Worm (Caenorhabditis elegans) whole organism, L2 larva: Measurements from ENCODE around the gene srw-120.

Experiments used
- F13H6.1 ChIP-seq: sonication (generic microtip); optimal IDR thresholded peaks from 2 replicates; lab custom pipeline; 2016; ENCODE audit warnings: missing genetic modification characterization, missing compliant biosample characterization
- ZK546.5 ChIP-seq: sonication (generic microtip); optimal IDR thresholded peaks from 2 replicates; lab custom pipeline; 2017; ENCODE audit warnings: missing biosample characterization, missing genetic modification characterization
- alr-1 ChIP-seq: fragments of 150-350 bp; optimal IDR thresholded peaks from 2 replicates; lab custom pipeline; 2014; ENCODE audit warnings: missing biosample characterization, missing genetic modification characterization
- aly-2 ChIP-seq: fragments of 150-350 bp; optimal IDR thresholded peaks from 2 replicates; lab custom pipeline; 2014; ENCODE audit warnings: missing biosample characterization, missing genetic modification characterization
- ceh-16 ChIP-seq: fragments of 150-350 bp; optimal IDR thresholded peaks from 2 replicates; lab custom pipeline; 2014; ENCODE audit warnings: missing biosample characterization, missing genetic modification characterization
- ceh-82 ChIP-seq: fragments of 150-350 bp; optimal IDR thresholded peaks from 2 replicates; lab custom pipeline; 2014; ENCODE audit warnings: missing biosample characterization, missing genetic modification characterization
- crh-2 ChIP-seq: sonication (generic microtip); optimal IDR thresholded peaks from 2 replicates; lab custom pipeline; 2017; ENCODE audit warnings: missing biosample characterization, missing genetic modification characterization
- dmd-4 ChIP-seq: sonication (generic microtip); optimal IDR thresholded peaks from 2 replicates; lab custom pipeline; 2017; ENCODE audit warnings: missing biosample characterization, missing genetic modification characterization
- egl-27 ChIP-seq: sonication (generic microtip); optimal IDR thresholded peaks from 3 replicates; lab custom pipeline; 2017; ENCODE audit warnings: missing biosample characterization, missing genetic modification reagents, missing genetic modification characterization
- elt-1 ChIP-seq: fragments of 150-350 bp; optimal IDR thresholded peaks from 2 replicates; lab custom pipeline; 2014; ENCODE audit warnings: missing biosample characterization, missing genetic modification characterization
- fos-1 ChIP-seq: fragments of 150-350 bp; optimal IDR thresholded peaks from 2 replicates; lab custom pipeline; 2014; ENCODE audit warnings: missing biosample characterization, missing genetic modification characterization
- gmeb-1 ChIP-seq: fragments of 150-350 bp; optimal IDR thresholded peaks from 2 replicates; lab custom pipeline; 2014; ENCODE audit warnings: missing biosample characterization, missing genetic modification characterization
- lin-11 ChIP-seq: fragments of 150-350 bp; sonication (generic microtip); optimal IDR thresholded peaks from 2 replicates; lab custom pipeline; 2014; ENCODE audit warnings: missing biosample characterization, missing genetic modification characterization, inconsistent platforms, mixed read lengths
- lin-13 ChIP-seq: fragments of 150-350 bp; optimal IDR thresholded peaks from 2 replicates; lab custom pipeline; 2014; ENCODE audit warnings: missing biosample characterization, missing genetic modification reagents, missing genetic modification characterization
- lin-39 ChIP-seq: fragments of 150-350 bp; optimal IDR thresholded peaks from 2 replicates; lab custom pipeline; 2014; ENCODE audit warnings: missing biosample characterization, missing genetic modification reagents, missing genetic modification characterization
- mbf-1 ChIP-seq: sonication (generic microtip); optimal IDR thresholded peaks from 2 replicates; lab custom pipeline; 2017; ENCODE audit warnings: missing biosample characterization, missing genetic modification characterization
- nhr-12 ChIP-seq: fragments of 150-350 bp; optimal IDR thresholded peaks from 2 replicates; lab custom pipeline; 2014; ENCODE audit warnings: missing biosample characterization, missing genetic modification characterization
- nhr-129 ChIP-seq: fragments of 150-350 bp; optimal IDR thresholded peaks from 2 replicates; lab custom pipeline; 2014; ENCODE audit warnings: missing biosample characterization, missing genetic modification characterization
- nhr-21 ChIP-seq: fragments of 150-350 bp; optimal IDR thresholded peaks from 2 replicates; lab custom pipeline; 2014; ENCODE audit warnings: missing biosample characterization, missing genetic modification characterization
- nhr-237 ChIP-seq: fragments of 150-350 bp; optimal IDR thresholded peaks from 2 replicates; lab custom pipeline; 2014; ENCODE audit warnings: missing biosample characterization, missing genetic modification characterization
- nhr-6 ChIP-seq: fragments of 150-350 bp; optimal IDR thresholded peaks from 2 replicates; lab custom pipeline; 2014; ENCODE audit warnings: missing biosample characterization, missing genetic modification characterization
- nhr-77 ChIP-seq: fragments of 150-350 bp; optimal IDR thresholded peaks from 2 replicates; lab custom pipeline; 2014; ENCODE audit warnings: missing biosample characterization, missing genetic modification characterization
- peb-1 ChIP-seq: fragments of 150-350 bp; optimal IDR thresholded peaks from 2 replicates; lab custom pipeline; 2014; ENCODE audit warnings: missing biosample characterization, missing genetic modification characterization
- sem-4 ChIP-seq: fragments of 150-350 bp; optimal IDR thresholded peaks from 2 replicates; lab custom pipeline; 2014; ENCODE audit warnings: missing biosample characterization, missing genetic modification reagents, missing genetic modification characterization
- skn-1 ChIP-seq: sonication (generic microtip); optimal IDR thresholded peaks from 2 replicates; lab custom pipeline; 2017; ENCODE audit warnings: missing biosample characterization, missing genetic modification characterization
- sma-9 ChIP-seq, 2 experiments: fragments of 150-350 bp in 1 of 2; sonication (generic microtip) in 1 of 2; optimal IDR thresholded peaks; 2 replicates each; lab custom pipeline; 2014 to 2016; ENCODE audit warnings: missing genetic modification characterization in 2 of 2, mild to moderate bottlenecking in 1 of 2, missing biosample characterization in 1 of 2, missing compliant biosample characterization in 1 of 2, missing genetic modification reagents in 1 of 2, moderate library complexity in 1 of 2
- snpc-4 ChIP-seq: fragments of 150-350 bp; optimal IDR thresholded peaks from 2 replicates; lab custom pipeline; 2014; ENCODE audit warnings: missing biosample characterization, missing genetic modification characterization
- unc-55 ChIP-seq: fragments of 150-350 bp; sonication (generic microtip); optimal IDR thresholded peaks from 3 replicates; lab custom pipeline; 2014; ENCODE audit warnings: missing biosample characterization, missing genetic modification reagents, missing genetic modification characterization
- unc-62 ChIP-seq: fragments of 150-350 bp; optimal IDR thresholded peaks from 2 replicates; lab custom pipeline; 2014; ENCODE audit warnings: missing biosample characterization, missing genetic modification reagents, missing genetic modification characterization
- zag-1 ChIP-seq: fragments of 150-350 bp; optimal IDR thresholded peaks from 2 replicates; lab custom pipeline; 2014; ENCODE audit warnings: missing biosample characterization, missing genetic modification characterization
- ztf-1 ChIP-seq: fragments of 200-800 bp; sonication (Bioruptor generic); conservative IDR thresholded peaks from 2 replicates; pipeline ENCODE4 v1.3.6; 2022; ENCODE audit warnings: missing genetic modification characterization, missing compliant biosample characterization
- ztf-11 ChIP-seq: sonication (generic microtip); optimal IDR thresholded peaks from 2 replicates; lab custom pipeline; 2017; ENCODE audit warnings: missing biosample characterization, missing genetic modification characterization
- ztf-4 ChIP-seq: fragments of 150-350 bp; optimal IDR thresholded peaks from 2 replicates; lab custom pipeline; 2014; ENCODE audit warnings: missing biosample characterization, missing genetic modification characterization

The srw-120 gene

DNA sequence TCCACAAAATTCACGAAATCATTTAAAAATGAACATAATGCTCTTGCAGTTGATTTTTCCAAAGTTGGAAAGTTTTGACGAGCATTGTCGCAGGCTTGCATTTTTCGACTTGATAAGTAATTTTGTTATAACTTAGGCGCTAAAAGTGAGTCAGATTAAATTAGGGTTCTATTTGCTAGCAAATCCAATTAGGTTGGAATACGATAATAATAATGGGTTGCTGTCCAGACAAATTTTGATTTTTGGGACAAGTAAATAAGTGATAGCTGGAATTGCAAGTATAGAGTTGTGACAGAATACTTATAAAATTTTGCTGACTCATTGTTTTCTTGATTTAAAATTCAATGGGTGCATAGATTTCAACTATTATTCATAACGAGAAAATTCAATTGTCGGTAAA is 10.0 kb upstream of the srw-120 start, which contains the start of gene srw-112:
Gene srw-112, minus strand, starts transcription at position 101 of the 400 bp plus-strand sequence.
- no peak for TF ChIP-seq unc-62
- TF ChIP-seq crh-2 (tag; lab: Kevin White, UChicago) = no peak
- TF ChIP-seq sem-4 = no peak

DNA sequence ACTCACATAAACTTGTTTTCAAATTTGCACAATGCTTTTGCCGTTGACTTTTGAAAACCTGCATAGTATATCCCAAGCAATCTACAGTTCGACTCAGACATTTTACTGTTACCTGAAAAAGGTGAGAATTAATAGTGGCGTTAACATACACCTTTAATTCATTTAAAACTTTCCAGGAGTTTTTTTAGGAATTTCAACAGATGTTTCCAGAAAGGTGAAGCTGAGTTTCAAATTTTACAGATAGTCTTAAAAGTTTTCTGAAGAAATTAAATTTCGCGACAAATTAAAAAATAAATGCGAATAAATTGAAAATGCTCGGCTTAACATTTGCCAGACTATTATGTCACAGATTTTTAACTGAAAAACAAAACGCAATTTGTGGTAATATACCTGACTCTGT is 3.7 kb upstream of the srw-120 start, which contains the start of gene srw-119:
Gene srw-119, minus strand, starts transcription at position 101 of the 400 bp plus-strand sequence.
- no peak for TF ChIP-seq skn-1 (tag; lab: Kevin White, UChicago)
- TF ChIP-seq nhr-12 (tag; lab: Kevin White, UChicago) = no peak
- no peak for TF ChIP-seq unc-55
- no peak for TF ChIP-seq ztf-1 (GFP tag; lab: Robert Waterston, UW)
- no peak for TF ChIP-seq nhr-77
- TF ChIP-seq ZK546.5 = no peak
- TF ChIP-seq nhr-21 (tag; lab: Kevin White, UChicago) = no peak
- no peak for TF ChIP-seq ceh-16 (tag; lab: Kevin White, UChicago)

DNA sequence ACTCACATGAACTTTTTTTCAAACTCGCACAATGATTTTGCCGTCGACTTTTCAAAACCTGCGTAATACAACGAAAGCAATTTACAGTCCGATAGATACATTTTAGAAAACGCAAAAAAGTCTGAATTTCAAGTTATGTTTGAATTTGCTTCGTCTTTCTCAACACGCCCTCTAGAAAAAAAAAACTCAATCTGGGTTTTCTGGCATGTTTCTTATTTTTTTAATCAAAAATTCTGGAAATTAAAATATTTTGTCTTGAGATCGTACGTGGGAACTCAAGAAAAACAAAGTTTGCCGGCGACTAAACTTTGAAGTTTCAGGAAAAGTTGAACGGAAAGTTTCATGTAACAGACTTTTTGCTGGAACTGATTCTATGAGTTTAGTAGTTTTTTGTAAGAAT is 2.2 kb downstream of the srw-120 start, which contains the start of gene srw-115:
Gene srw-115, minus strand, starts transcription at position 101 of the 400 bp plus-strand sequence.
- no peak for TF ChIP-seq nhr-77
- no peak for TF ChIP-seq ceh-82 (tag; lab: Kevin White, UChicago)
- TF ChIP-seq aly-2 (tag; lab: Kevin White, UChicago) = no peak
- TF ChIP-seq snpc-4 (tag; lab: Kevin White, UChicago) = no peak
- no peak for TF ChIP-seq unc-55
- TF ChIP-seq unc-62 = no peak
- no peak for TF ChIP-seq egl-27 (tag; lab: Kevin White, UChicago)
- no peak for TF ChIP-seq zag-1 (tag; lab: Kevin White, UChicago)
- no peak for TF ChIP-seq nhr-6

DNA sequence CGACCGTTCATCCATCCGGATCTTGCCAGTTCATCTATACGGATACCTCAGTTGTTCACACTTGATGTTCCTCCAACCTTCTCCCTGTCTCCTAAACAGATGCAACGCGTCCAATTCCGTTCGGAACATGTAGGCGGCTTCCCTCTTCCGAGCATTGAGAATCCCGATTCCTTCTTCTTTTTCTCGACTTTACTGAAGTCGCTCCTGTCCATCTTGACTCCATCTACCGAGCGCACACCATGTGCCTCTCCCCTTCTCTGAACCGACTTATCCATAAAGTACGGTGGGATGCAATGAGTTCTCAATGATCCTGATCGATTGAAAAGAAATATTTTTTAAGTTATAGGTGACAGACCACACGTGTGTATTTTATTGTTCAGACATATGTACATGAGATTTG is 3.9 kb downstream of the srw-120 start:
- TF ChIP-seq gmeb-1 (tag; lab: Kevin White, UChicago) (no peak), unc-55 (no peak), dmd-4 (no peak), nhr-12 (tag; lab: Kevin White, UChicago) (no peak), sma-9 (GFP tag; optimal IDR thresholded peaks at IDR 0.05; lab: Kevin White, UChicago) (no peak), sma-9 (tag; optimal IDR thresholded peaks at IDR 0.05; lab: Kevin White, UChicago) (no peak), ztf-11 (tag; lab: Kevin White, UChicago) (no peak), F13H6.1 (tag; lab: Kevin White, UChicago) (no peak)

DNA sequence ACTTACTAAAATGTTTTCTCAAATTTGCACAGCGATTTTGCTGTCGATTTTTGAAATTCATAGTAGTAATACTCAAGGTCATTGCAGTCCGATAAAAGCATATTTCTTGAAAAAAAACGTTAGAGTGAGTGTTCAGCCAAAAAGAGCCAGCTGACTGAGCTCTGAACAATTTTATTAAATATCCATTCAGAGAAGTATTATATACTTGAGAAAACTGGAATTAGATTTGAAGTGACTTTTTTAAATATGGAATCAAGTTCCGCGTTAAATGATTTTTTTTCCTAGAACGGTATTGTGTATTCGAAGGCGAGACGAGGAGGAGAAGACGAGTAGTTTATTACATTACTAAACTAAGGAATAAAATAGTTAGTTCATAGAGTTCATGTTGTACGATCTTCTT is 4.5 kb downstream of the srw-120 start, which contains the start of gene srw-121:
Gene srw-121, minus strand, starts transcription at position 101 of the 400 bp plus-strand sequence.
- TF ChIP-seq F13H6.1 (tag; lab: Kevin White, UChicago) (no peak), elt-1 (tag; lab: Kevin White, UChicago) (no peak), nhr-129 (no peak), snpc-4 (tag; lab: Kevin White, UChicago) (no peak), mbf-1 (no peak), alr-1 (tag; lab: Kevin White, UChicago) (no peak), fos-1 (tag; lab: Kevin White, UChicago) (no peak), egl-27 (tag; lab: Kevin White, UChicago) (no peak), unc-62 (no peak), nhr-237 (no peak), dmd-4 (no peak), ztf-4 (no peak), unc-55 (no peak), peb-1 (tag; lab: Kevin White, UChicago) (no peak), zag-1 (tag; lab: Kevin White, UChicago) (no peak), sem-4 (no peak)
- TF ChIP-seq, all 48 proteins: peak for 0

DNA sequence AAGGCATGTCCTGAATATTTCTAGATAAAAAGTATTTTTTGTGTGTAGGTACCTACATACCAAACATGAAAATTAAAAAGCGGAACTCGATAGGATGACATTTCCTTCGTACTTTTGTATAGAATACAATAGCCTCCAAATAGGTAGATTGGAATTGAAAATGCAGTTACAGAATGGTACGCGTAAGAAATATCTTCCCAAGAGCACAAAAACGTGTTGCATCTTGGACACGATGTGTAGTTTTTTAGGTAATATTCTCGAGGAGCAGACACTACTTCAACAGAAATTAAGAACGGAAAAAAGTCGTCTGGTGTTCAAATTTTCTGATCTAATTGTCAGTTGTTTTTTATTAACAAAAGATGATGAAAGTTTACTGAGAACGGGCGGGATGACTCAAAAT is 8.6 kb downstream of the srw-120 start, which contains the start of gene srh-85:
Gene srh-85, minus strand, starts transcription at position 101 of the 400 bp plus-strand sequence.
- TF ChIP-seq lin-13 (no peak), lin-11 (no peak), nhr-6 (no peak), nhr-12 (tag; lab: Kevin White, UChicago) (no peak), ZK546.5 (no peak), gmeb-1 (tag; lab: Kevin White, UChicago) (no peak), lin-39 (tag; lab: Kevin White, UChicago) (no peak)
